Fruit fly (Drosophila melanogaster): ENCODE results near the gene cic.

dm6 chr3R:20304877-20305276 is 52.3 kb downstream of the cic start, which contains the start of gene CG4367:
- no peak for TF ChIP-seq CG8478 (optimal IDR thresholded peaks at IDR 0.05)
- TF ChIP-seq Dll (optimal IDR thresholded peaks at IDR 0.05): no peak
